Worm (Caenorhabditis elegans) whole organism, mixed stage, embryonic: Measurements from ENCODE around the gene srlf-32.

Experiments used
- M03D4.4 ChIP-seq: sonication (generic microtip); optimal IDR thresholded peaks from 2 replicates; lab custom pipeline; 2017; ENCODE audit warnings: mild to moderate bottlenecking, missing genetic modification characterization, missing compliant biosample characterization
- bed-3 ChIP-seq: fragments of 200-800 bp; sonication (Bioruptor generic); optimal IDR thresholded peaks from 3 replicates; lab custom pipeline; 2018; ENCODE audit warnings: mild to moderate bottlenecking, missing genetic modification characterization, moderate library complexity, missing compliant biosample characterization
- blmp-1 ChIP-seq: fragments of 150-350 bp; optimal IDR thresholded peaks from 2 replicates; lab custom pipeline; 2014; ENCODE audit warnings: missing biosample characterization, missing genetic modification characterization
- ceh-39 ChIP-seq: fragments of 150-350 bp; optimal IDR thresholded peaks from 2 replicates; lab custom pipeline; 2014; ENCODE audit warnings: missing biosample characterization, missing genetic modification characterization
- cnd-1 ChIP-seq: fragments of 200-800 bp; sonication (Bioruptor generic); optimal IDR thresholded peaks from 2 replicates; lab custom pipeline; 2018; ENCODE audit warnings: mild to moderate bottlenecking, missing genetic modification characterization, missing compliant biosample characterization
- drap-1 ChIP-seq: fragments of 200-800 bp; sonication (Bioruptor generic); optimal IDR thresholded peaks from 3 replicates; lab custom pipeline; 2018; ENCODE audit warnings: mild to moderate bottlenecking, missing genetic modification characterization, missing compliant biosample characterization
- elt-1 ChIP-seq: sonication (generic microtip); optimal IDR thresholded peaks from 2 replicates; lab custom pipeline; 2017; ENCODE audit warnings: missing genetic modification characterization, mild to moderate bottlenecking, missing compliant biosample characterization, antibody characterized with exemption, moderate library complexity, borderline replicate concordance; ENCODE audit not compliant: insufficient read depth
- elt-3 ChIP-seq: fragments of 150-350 bp; optimal IDR thresholded peaks from 2 replicates; lab custom pipeline; 2014; ENCODE audit warnings: missing biosample characterization, missing genetic modification characterization
- flh-1 ChIP-seq: fragments of 200-800 bp; sonication (Bioruptor generic); optimal IDR thresholded peaks from 2 replicates; lab custom pipeline; 2018; ENCODE audit warnings: mild to moderate bottlenecking, missing genetic modification characterization, moderate library complexity, missing compliant biosample characterization
- ham-2 ChIP-seq: fragments of 200-800 bp; sonication (Bioruptor generic); optimal IDR thresholded peaks from 2 replicates; lab custom pipeline; 2018; ENCODE audit warnings: mild to moderate bottlenecking, missing genetic modification characterization, missing compliant biosample characterization
- hlh-1 ChIP-seq: fragments of 150-350 bp; optimal IDR thresholded peaks from 2 replicates; lab custom pipeline; 2014; ENCODE audit warnings: missing biosample characterization, missing genetic modification reagents, missing genetic modification characterization
- lin-13 ChIP-seq: fragments of 150-350 bp; optimal IDR thresholded peaks from 2 replicates; lab custom pipeline; 2014; ENCODE audit warnings: missing biosample characterization, missing genetic modification characterization
- lin-32 ChIP-seq: fragments of 200-800 bp; sonication (Bioruptor generic); optimal IDR thresholded peaks from 2 replicates; lab custom pipeline; 2018; ENCODE audit warnings: mild to moderate bottlenecking, missing genetic modification characterization, missing compliant biosample characterization
- lsy-2 ChIP-seq: fragments of 150-350 bp; optimal IDR thresholded peaks from 2 replicates; lab custom pipeline; 2014; ENCODE audit warnings: missing biosample characterization, missing genetic modification characterization
- mep-1 ChIP-seq: fragments of 150-350 bp; optimal IDR thresholded peaks from 2 replicates; lab custom pipeline; 2017; ENCODE audit warnings: missing biosample characterization, missing genetic modification reagents, missing genetic modification characterization, inconsistent platforms
- mls-2 ChIP-seq: sonication (generic microtip); optimal IDR thresholded peaks from 2 replicates; lab custom pipeline; 2016; ENCODE audit warnings: mild to moderate bottlenecking, missing genetic modification characterization, moderate library complexity, missing compliant biosample characterization
- nhr-12 ChIP-seq: fragments of 150-350 bp; optimal IDR thresholded peaks from 2 replicates; lab custom pipeline; 2014; ENCODE audit warnings: missing biosample characterization, missing genetic modification characterization
- nhr-2 ChIP-seq: fragments of 150-350 bp; optimal IDR thresholded peaks from 2 replicates; lab custom pipeline; 2014; ENCODE audit warnings: missing biosample characterization, missing genetic modification characterization
- nhr-237 ChIP-seq: fragments of 150-350 bp; optimal IDR thresholded peaks from 2 replicates; lab custom pipeline; 2014; ENCODE audit warnings: missing biosample characterization, missing genetic modification characterization
- nhr-28 ChIP-seq: fragments of 150-350 bp; optimal IDR thresholded peaks from 2 replicates; lab custom pipeline; 2014; ENCODE audit warnings: missing biosample characterization, missing genetic modification characterization
- nhr-76 ChIP-seq: sonication (generic microtip); optimal IDR thresholded peaks from 2 replicates; lab custom pipeline; 2017; ENCODE audit warnings: missing biosample characterization, missing genetic modification characterization
- pha-4 ChIP-seq: fragments of 150-350 bp; optimal IDR thresholded peaks from 2 replicates; lab custom pipeline; 2018; ENCODE audit warnings: missing biosample characterization, missing genetic modification reagents, missing genetic modification characterization
- sem-2 ChIP-seq: fragments of 200-800 bp; sonication (Bioruptor generic); optimal IDR thresholded peaks from 2 replicates; lab custom pipeline; 2018; ENCODE audit warnings: mild to moderate bottlenecking, missing genetic modification characterization, missing compliant biosample characterization
- snpc-4 ChIP-seq: fragments of 150-350 bp; optimal IDR thresholded peaks from 2 replicates; lab custom pipeline; 2014; ENCODE audit warnings: missing biosample characterization, missing genetic modification characterization
- tbx-8 ChIP-seq: fragments of 200-800 bp; sonication (Bioruptor generic); optimal IDR thresholded peaks from 2 replicates; lab custom pipeline; 2018; ENCODE audit warnings: mild to moderate bottlenecking, missing genetic modification characterization, moderate library complexity, missing compliant biosample characterization
- unc-120 ChIP-seq: sonication (generic microtip); optimal IDR thresholded peaks from 2 replicates; lab custom pipeline; 2017; ENCODE audit warnings: missing genetic modification characterization, missing compliant biosample characterization; ENCODE audit not compliant: poor library complexity, severe bottlenecking
- unc-39 ChIP-seq: fragments of 150-350 bp; optimal IDR thresholded peaks from 2 replicates; lab custom pipeline; 2014; ENCODE audit warnings: missing biosample characterization, missing genetic modification characterization
- unc-62 ChIP-seq: fragments of 150-350 bp; optimal IDR thresholded peaks from 2 replicates; lab custom pipeline; 2014; ENCODE audit warnings: missing biosample characterization, missing genetic modification reagents, missing genetic modification characterization
- zip-8 ChIP-seq: fragments of 150-350 bp; optimal IDR thresholded peaks from 2 replicates; lab custom pipeline; 2014; ENCODE audit warnings: missing biosample characterization, missing genetic modification characterization
- ztf-11 ChIP-seq: fragments of 150-350 bp; optimal IDR thresholded peaks from 2 replicates; lab custom pipeline; 2014; ENCODE audit warnings: missing biosample characterization, missing genetic modification characterization

Gene srlf-32

ce11 chrIV:11925346-11926075 lies at the start of gene srlf-32, which contains the start of gene srlf-33:
Gene srlf-32 (plus strand): TSS chrIV:11926025.
Gene srlf-33 (minus strand): TSS chrIV:11925446.
- no peak for TF ChIP-seq elt-3 (tag; lab: Kevin White, UChicago)
- TF ChIP-seq lin-13 (tag; lab: Kevin White, UChicago) = no peak
- TF ChIP-seq ztf-11 (tag; lab: Kevin White, UChicago) = no peak
- TF ChIP-seq lsy-2 = no peak
- TF ChIP-seq nhr-76 (tag; lab: Kevin White, UChicago) = no peak
- TF ChIP-seq mep-1 (tag; lab: Kevin White, UChicago) = no peak
- no peak for TF ChIP-seq lin-32 (GFP tag; lab: Kevin White, UChicago)
- TF ChIP-seq unc-120 (tag; lab: Kevin White, UChicago) = no peak
- TF ChIP-seq zip-8 = no peak
- no peak for TF ChIP-seq pha-4 (tag; lab: Kevin White, UChicago)
- no peak for TF ChIP-seq bed-3 (GFP tag; lab: Kevin White, UChicago)
- no peak for TF ChIP-seq flh-1 (GFP tag; lab: Kevin White, UChicago)
- TF ChIP-seq unc-39 (tag; lab: Kevin White, UChicago) = no peak
- TF ChIP-seq nhr-12 (tag; lab: Kevin White, UChicago) = no peak
- TF ChIP-seq nhr-237 (tag; lab: Kevin White, UChicago) = no peak
- TF ChIP-seq nhr-2 = no peak
- TF ChIP-seq snpc-4 (tag; lab: Kevin White, UChicago) = no peak
- no peak for TF ChIP-seq hlh-1 (tag; lab: Kevin White, UChicago)
- TF ChIP-seq ham-2 (GFP tag; lab: Kevin White, UChicago) = no peak

ce11 chrIV:11877674-11878073 lies 48.2 kb upstream of the srlf-32 start, which contains the start of gene pph-2:
Gene pph-2 (minus strand): TSS chrIV:11877774.
- TF ChIP-seq pha-4 (tag; lab: Kevin White, UChicago) (no peak), sem-2 (no peak), hlh-1 (tag; lab: Kevin White, UChicago) (no peak), ztf-11 (tag; lab: Kevin White, UChicago) (no peak), elt-1 (tag; lab: Kevin White, UChicago) (no peak), lsy-2 (no peak), nhr-237 (tag; lab: Kevin White, UChicago) (no peak), snpc-4 (tag; lab: Kevin White, UChicago) (no peak), flh-1 (GFP tag; lab: Kevin White, UChicago) (no peak)

- no peak for TF ChIP-seq tbx-8
- no peak for TF ChIP-seq bed-3 (GFP tag; lab: Kevin White, UChicago)
- no peak for TF ChIP-seq snpc-4 (tag; lab: Kevin White, UChicago)
These were observed 47.6 kb upstream of the srlf-32 start, which contains the start of gene cutl-27 for ce11 chrIV:11878249-11878648. Gene cutl-27 (plus strand): TSS chrIV:11878549.

- TF ChIP-seq zip-8 (no peak), sem-2 (no peak), blmp-1 (tag; lab: Kevin White, UChicago) (no peak), ham-2 (GFP tag; lab: Kevin White, UChicago) (no peak), nhr-28 (tag; lab: Kevin White, UChicago) (no peak), cnd-1 (tag; lab: Kevin White, UChicago) (no peak), pha-4 (tag; lab: Kevin White, UChicago) (no peak), nhr-76 (tag; lab: Kevin White, UChicago) (no peak), M03D4.4 (tag; lab: Kevin White, UChicago) (no peak), drap-1 (GFP tag; lab: Kevin White, UChicago) (no peak), unc-62 (GFP tag; lab: Kevin White, UChicago) (no peak), hlh-1 (tag; lab: Kevin White, UChicago) (no peak), nhr-12 (tag; lab: Kevin White, UChicago) (no peak), mep-1 (tag; lab: Kevin White, UChicago) (no peak), ztf-11 (tag; lab: Kevin White, UChicago) (no peak), ceh-39 (no peak)
- TF ChIP-seq, all 35 proteins: peak for 0
These were observed 43.3 kb upstream of the srlf-32 start for ce11 chrIV:11882534-11882933.

- TF ChIP-seq elt-1 (tag; lab: Kevin White, UChicago) = peak; percentile 75
- no peak for TF ChIP-seq mls-2 (tag; lab: Kevin White, UChicago)
- TF ChIP-seq nhr-2 = no peak
- TF ChIP-seq unc-62 (GFP tag; lab: Kevin White, UChicago) = peak; percentile 41
- no peak for TF ChIP-seq zip-8
- peak; percentile 94 for TF ChIP-seq ham-2 (GFP tag; lab: Kevin White, UChicago)
- peak; percentile 63 for TF ChIP-seq blmp-1 (tag; lab: Kevin White, UChicago)
These were observed 42.3 kb upstream of the srlf-32 start for ce11 chrIV:11883478-11883877.
